Fruit fly (Drosophila melanogaster) whole organism, embryonic: ENCODE measurements around the gene IKKbeta.

Experiments
- Asciz ChIP-seq: fragments of 200-800 bp; sonication (Bioruptor generic); optimal IDR thresholded peaks from 2 replicates; lab custom pipeline; 2017; ENCODE audit warnings: missing biosample characterization, mild to moderate bottlenecking, missing genetic modification characterization, missing genetic modification reagents
- Bgb ChIP-seq: fragments of 200-800 bp; sonication (Bioruptor generic); IDR thresholded peaks from 2 replicates; pipeline ENCODE4 v1.3.6; 2022; ENCODE audit warnings: missing biosample characterization, missing genetic modification characterization; ENCODE audit not compliant: partially characterized antibody
- C15 ChIP-seq: fragments of 200-800 bp; sonication (Bioruptor generic); IDR thresholded peaks from 3 replicates; pipeline ENCODE4 v1.3.6; 2022; ENCODE audit warnings: missing biosample characterization, missing genetic modification characterization
- CG10267 ChIP-seq: fragments of 200-800 bp; sonication (Bioruptor generic); optimal IDR thresholded peaks from 2 replicates; lab custom pipeline; 2018; ENCODE audit warnings: missing biosample characterization, mild to moderate bottlenecking, missing genetic modification characterization, moderate library complexity
- CG11085 ChIP-seq: fragments of 200-800 bp; sonication (Bioruptor generic); IDR thresholded peaks from 2 replicates; pipeline ENCODE4 v1.3.6; 2022; ENCODE audit warnings: missing biosample characterization, missing genetic modification characterization
- CG17186 ChIP-seq: fragments of 200-800 bp; sonication (Bioruptor generic); optimal IDR thresholded peaks from 3 replicates; lab custom pipeline; 2017; ENCODE audit warnings: missing biosample characterization, missing genetic modification reagents, missing genetic modification characterization
- CG17385 ChIP-seq: fragments of 200-800 bp; sonication (Bioruptor generic); optimal IDR thresholded peaks from 3 replicates; lab custom pipeline; 2018; ENCODE audit warnings: missing biosample characterization, mild to moderate bottlenecking, missing genetic modification characterization
- CG17912 ChIP-seq: fragments of 200-800 bp; sonication (Bioruptor generic); optimal IDR thresholded peaks from 2 replicates; lab custom pipeline; 2018; ENCODE audit warnings: missing biosample characterization, mild to moderate bottlenecking, missing genetic modification characterization
- CG30431 ChIP-seq: fragments of 200-800 bp; sonication (Bioruptor generic); optimal IDR thresholded peaks from 2 replicates; lab custom pipeline; 2017; ENCODE audit warnings: missing biosample characterization, missing genetic modification characterization
- CG31365 ChIP-seq: fragments of 200-800 bp; sonication (Bioruptor generic); optimal IDR thresholded peaks from 2 replicates; lab custom pipeline; 2018; ENCODE audit warnings: missing biosample characterization, mild to moderate bottlenecking, missing genetic modification characterization
- CG4360 ChIP-seq: fragments of 200-800 bp; sonication (Bioruptor generic); IDR thresholded peaks from 2 replicates; pipeline ENCODE4 v1.3.6; 2022; ENCODE audit warnings: missing biosample characterization, missing genetic modification characterization
- CG5180 ChIP-seq: fragments of 200-800 bp; sonication (Bioruptor generic); optimal IDR thresholded peaks from 3 replicates; lab custom pipeline; 2017; ENCODE audit warnings: missing biosample characterization, missing genetic modification characterization, mild to moderate bottlenecking, moderate library complexity, missing genetic modification reagents
- CG6254 ChIP-seq: fragments of 200-800 bp; sonication (Bioruptor generic); optimal IDR thresholded peaks from 3 replicates; lab custom pipeline; 2017; ENCODE audit warnings: mild to moderate bottlenecking, missing biosample characterization, missing genetic modification reagents, missing genetic modification characterization
- CG6654 ChIP-seq: fragments of 200-800 bp; sonication (Bioruptor generic); optimal IDR thresholded peaks from 2 replicates; lab custom pipeline; 2017; ENCODE audit warnings: missing biosample characterization, mild to moderate bottlenecking, missing genetic modification characterization
- CG7357 ChIP-seq: fragments of 200-800 bp; sonication (Bioruptor generic); IDR thresholded peaks from 3 replicates; pipeline ENCODE4 v1.3.6; 2022; ENCODE audit warnings: missing biosample characterization, missing genetic modification characterization
- D ChIP-seq, 2 experiments: fragments of 200-800 bp in 1 of 2; fragments of >200 bp in 1 of 2; sonication (Bioruptor generic) in 1 of 2; optimal IDR thresholded peaks; 2 replicates in 1 of 2; 3 replicates in 1 of 2; lab custom pipeline; 2017; ENCODE audit warnings: mild to moderate bottlenecking in 1 of 2, missing biosample characterization in 1 of 2, missing genetic modification characterization in 1 of 2, missing genetic modification reagents in 1 of 2
- Dip2 ChIP-seq: fragments of 200-800 bp; sonication (Bioruptor generic); IDR thresholded peaks from 2 replicates; pipeline ENCODE4 v1.3.6; 2022; ENCODE audit warnings: missing biosample characterization, missing genetic modification characterization
- Ets97D ChIP-seq: fragments of 200-800 bp; sonication (Bioruptor generic); optimal IDR thresholded peaks from 3 replicates; lab custom pipeline; 2016; ENCODE audit warnings: missing biosample characterization, missing genetic modification characterization
- Fer3 ChIP-seq: fragments of 200-800 bp; sonication (Bioruptor generic); optimal IDR thresholded peaks from 2 replicates; lab custom pipeline; 2018; ENCODE audit warnings: missing biosample characterization, mild to moderate bottlenecking, missing genetic modification characterization, moderate library complexity
- H15 ChIP-seq: fragments of 200-800 bp; sonication (Bioruptor generic); IDR thresholded peaks from 3 replicates; pipeline ENCODE4 v1.3.6; 2022; ENCODE audit warnings: missing biosample characterization, missing genetic modification characterization
- Hand ChIP-seq: fragments of 200-800 bp; sonication (Bioruptor generic); optimal IDR thresholded peaks from 2 replicates; lab custom pipeline; 2017; ENCODE audit warnings: mild to moderate bottlenecking, missing biosample characterization, missing genetic modification reagents, missing genetic modification characterization
- Mad ChIP-seq: fragments of 200-800 bp; sonication (Bioruptor generic); optimal IDR thresholded peaks from 2 replicates; lab custom pipeline; 2016; ENCODE audit warnings: missing biosample characterization, missing genetic modification characterization
- NC2α ChIP-seq: fragments of 200-800 bp; sonication (Bioruptor generic); optimal IDR thresholded peaks from 2 replicates; lab custom pipeline; 2016; ENCODE audit warnings: missing biosample characterization, missing genetic modification characterization
- NC2β ChIP-seq: fragments of 200-800 bp; sonication (Bioruptor generic); optimal IDR thresholded peaks from 2 replicates; lab custom pipeline; 2016; ENCODE audit warnings: missing biosample characterization, missing genetic modification characterization
- Neu2 ChIP-seq: fragments of 200-800 bp; sonication (Bioruptor generic); optimal IDR thresholded peaks from 3 replicates; lab custom pipeline; 2016; ENCODE audit warnings: missing biosample characterization, missing genetic modification characterization, borderline replicate concordance
- br ChIP-seq: fragments of >200 bp; optimal IDR thresholded peaks from 2 replicates; lab custom pipeline; 2017
- caup ChIP-seq: fragments of 200-800 bp; sonication (Bioruptor generic); optimal IDR thresholded peaks from 3 replicates; lab custom pipeline; 2017; ENCODE audit warnings: missing biosample characterization, mild to moderate bottlenecking, missing genetic modification characterization, moderate library complexity; ENCODE audit not compliant: severe bottlenecking
- cg ChIP-seq: fragments of 200-800 bp; sonication (Bioruptor generic); optimal IDR thresholded peaks from 3 replicates; lab custom pipeline; 2019; ENCODE audit warnings: missing biosample characterization, mild to moderate bottlenecking, missing genetic modification characterization, moderate library complexity
- crc ChIP-seq: fragments of 200-800 bp; sonication (Bioruptor generic); optimal IDR thresholded peaks from 2 replicates; lab custom pipeline; 2016; ENCODE audit warnings: missing biosample characterization, missing genetic modification characterization
- eve ChIP-seq, 2 experiments: fragments of >200 bp; optimal IDR thresholded peaks; 2 replicates each; lab custom pipeline; 2017; ENCODE audit warnings: missing biosample characterization in 2 of 2, missing genetic modification characterization in 2 of 2
- grn ChIP-seq: fragments of 200-800 bp; sonication (Bioruptor generic); optimal IDR thresholded peaks from 3 replicates; lab custom pipeline; 2017; ENCODE audit warnings: missing biosample characterization, missing genetic modification characterization
- gsb-n ChIP-seq: fragments of 200-800 bp; sonication (Bioruptor generic); optimal IDR thresholded peaks from 3 replicates; lab custom pipeline; 2018; ENCODE audit warnings: missing biosample characterization, mild to moderate bottlenecking, missing genetic modification characterization
- hbn ChIP-seq: fragments of 200-800 bp; sonication (Bioruptor generic); IDR thresholded peaks from 2 replicates; pipeline ENCODE4 v1.3.6; 2022; ENCODE audit warnings: missing biosample characterization, missing genetic modification characterization; ENCODE audit not compliant: partially characterized antibody
- hkb ChIP-seq, 2 experiments: fragments of 200-800 bp in 1 of 2; fragments of >200 bp in 1 of 2; sonication (Bioruptor generic) in 1 of 2; IDR thresholded peaks in 1 of 2; optimal IDR thresholded peaks in 1 of 2; 2 replicates each; pipeline versions ENCODE4 v1.3.6 to Lab custom; 2017 to 2022; ENCODE audit warnings: missing biosample characterization in 1 of 2, missing genetic modification characterization in 1 of 2
- hth ChIP-seq: fragments of >200 bp; optimal IDR thresholded peaks from 2 replicates; lab custom pipeline; 2017; ENCODE audit warnings: inconsistent platforms
- kah ChIP-seq: fragments of 200-800 bp; sonication (Bioruptor generic); optimal IDR thresholded peaks from 2 replicates; lab custom pipeline; 2018; ENCODE audit warnings: missing biosample characterization, mild to moderate bottlenecking, missing genetic modification characterization
- nom ChIP-seq: fragments of 200-800 bp; sonication (Bioruptor generic); optimal IDR thresholded peaks from 2 replicates; lab custom pipeline; 2017; ENCODE audit warnings: missing biosample characterization, missing genetic modification characterization, mild to moderate bottlenecking, moderate library complexity, missing genetic modification reagents
- ranshi ChIP-seq: fragments of 200-800 bp; sonication (Bioruptor generic); IDR thresholded peaks from 2 replicates; pipeline ENCODE4 v1.3.6; 2022; ENCODE audit warnings: missing biosample characterization, missing genetic modification characterization
- salm ChIP-seq: fragments of 200-800 bp; sonication (Bioruptor generic); optimal IDR thresholded peaks from 2 replicates; lab custom pipeline; 2018; ENCODE audit warnings: missing biosample characterization, mild to moderate bottlenecking, missing genetic modification characterization
- sc ChIP-seq, 3 experiments: fragments of >200 bp in 2 of 3; fragments of 200-800 bp in 1 of 3; sonication (Bioruptor generic) in 1 of 3; optimal IDR thresholded peaks; 2 replicates in 2 of 3; 3 replicates in 1 of 3; lab custom pipeline; 2017; ENCODE audit warnings: mild to moderate bottlenecking in 1 of 3, missing biosample characterization in 1 of 3, missing genetic modification characterization in 1 of 3, missing genetic modification reagents in 1 of 3
- schlank ChIP-seq: fragments of 200-800 bp; sonication (Bioruptor generic); optimal IDR thresholded peaks from 2 replicates; lab custom pipeline; 2018; ENCODE audit warnings: missing biosample characterization, mild to moderate bottlenecking, missing genetic modification characterization
- shn ChIP-seq: fragments of 200-800 bp; sonication (Bioruptor generic); optimal IDR thresholded peaks from 3 replicates; lab custom pipeline; 2016; ENCODE audit warnings: missing biosample characterization, missing genetic modification characterization
- sisA ChIP-seq: fragments of 200-800 bp; sonication (Bioruptor generic); IDR thresholded peaks from 2 replicates; pipeline ENCODE4 v1.3.6; 2022; ENCODE audit warnings: missing biosample characterization, missing genetic modification characterization
- sna ChIP-seq: fragments of 200-800 bp; sonication (Bioruptor generic); IDR thresholded peaks from 2 replicates; pipeline ENCODE4 v1.3.6; 2022; ENCODE audit warnings: missing biosample characterization, missing genetic modification characterization; ENCODE audit not compliant: partially characterized antibody
- tna ChIP-seq: fragments of 200-800 bp; sonication (Bioruptor generic); IDR thresholded peaks from 2 replicates; pipeline ENCODE4 v1.3.6; 2022; ENCODE audit warnings: missing biosample characterization, missing genetic modification characterization; ENCODE audit not compliant: partially characterized antibody
- trem ChIP-seq: fragments of 200-800 bp; optimal IDR thresholded peaks from 3 replicates; lab custom pipeline; 2019; ENCODE audit warnings: missing biosample characterization, mild to moderate bottlenecking, missing genetic modification characterization, moderate library complexity
- twi ChIP-seq: fragments of 200-800 bp; optimal IDR thresholded peaks from 2 replicates; lab custom pipeline; 2019; ENCODE audit warnings: missing biosample characterization, mild to moderate bottlenecking, missing genetic modification characterization, moderate library complexity

The IKKbeta gene

dm6 chr3R:16097661-16098329, 48.6 kb upstream of the IKKbeta start (continued):
- TF ChIP-seq br (lab: Kevin White, UChicago): no peak
- peak; percentile 53 for TF ChIP-seq Asciz
- TF ChIP-seq C15 (GFP tag; lab: Robert Waterston, UW): no peak
- peak; percentile 5 for TF ChIP-seq grn (GFP tag; lab: Kevin White, UChicago)
- no peak for TF ChIP-seq hbn (GFP tag; lab: Robert Waterston, UW)
- no peak for TF ChIP-seq hkb (optimal IDR thresholded peaks at IDR 0.05; lab: Kevin White, UChicago)
- peak; percentile 84 for TF ChIP-seq hkb (GFP tag; IDR thresholded peaks at IDR 0.05; lab: Robert Waterston, UW)
- peak; percentile 55 for TF ChIP-seq Fer3 (tag; lab: Kevin White, UChicago)
- TF ChIP-seq kah: peak; percentile 28
- TF ChIP-seq CG11085: peak; percentile 54; the same call in 1 of the 2 replicates
- no peak for TF ChIP-seq CG31365 (tag; lab: Kevin White, UChicago)
- TF ChIP-seq Bgb: 0 out of 2 replicates have a peak, but pooled peaks have one; percentile 18
- TF ChIP-seq sc (optimal IDR thresholded peaks at IDR 0.05; lab: Kevin White, UChicago): no peak
- TF ChIP-seq sc (GFP tag; optimal IDR thresholded peaks at IDR 0.05; lab: Kevin White, UChicago): peak; percentile 58
- peak; percentile 72 for TF ChIP-seq CG6254 (GFP tag; lab: Kevin White, UChicago)
- TF ChIP-seq Dip2 (GFP tag; lab: Robert Waterston, UW): no peak
- TF ChIP-seq hth (lab: Kevin White, UChicago): no peak
- TF ChIP-seq CG4360 (GFP tag; lab: Robert Waterston, UW): 0 out of 2 replicates have a peak, but pooled peaks have one; percentile 44
- peak; percentile 23 for TF ChIP-seq caup (GFP tag; lab: Kevin White, UChicago)
- peak; percentile 82 for TF ChIP-seq cg (GFP tag; lab: Kevin White, UChicago)
- peak; percentile 73 for TF ChIP-seq CG30431 (GFP tag; lab: Kevin White, UChicago)
- TF ChIP-seq Hand (GFP tag; lab: Kevin White, UChicago): no peak
- no peak for TF ChIP-seq sna (GFP tag; lab: Robert Waterston, UW)
- TF ChIP-seq CG5180 (GFP tag; lab: Kevin White, UChicago): peak; percentile 33
- TF ChIP-seq Mad: peak; percentile 67
- TF ChIP-seq twi (tag; lab: Kevin White, UChicago): peak; percentile 69
- peak; percentile 32 for TF ChIP-seq Neu2 (GFP tag; lab: Kevin White, UChicago)
- TF ChIP-seq crc: peak; percentile 59
- no peak for TF ChIP-seq tna (GFP tag; lab: Robert Waterston, UW)
- peak; percentile 40 for TF ChIP-seq CG17186 (GFP tag; lab: Kevin White, UChicago)
- TF ChIP-seq trem (tag; lab: Kevin White, UChicago): peak; percentile 74
- no peak for TF ChIP-seq eve (GFP tag; optimal IDR thresholded peaks at IDR 0.05; lab: Kevin White, UChicago)
- peak; percentile 96 for TF ChIP-seq nom (GFP tag; lab: Kevin White, UChicago)
- no peak for TF ChIP-seq CG17912
- peak; percentile 61 for TF ChIP-seq CG17385 (GFP tag; lab: Kevin White, UChicago)
- TF ChIP-seq ranshi (GFP tag; lab: Robert Waterston, UW): peak; percentile 73; the same call in 1 of the 2 replicates
- TF ChIP-seq sisA (GFP tag; lab: Robert Waterston, UW): peak; percentile 82
- peak; percentile 76 for TF ChIP-seq CG10267
- TF ChIP-seq CG7357 (GFP tag; lab: Robert Waterston, UW): peak; percentile 79; the same call in 2 of the 3 replicates
- TF ChIP-seq NC2α: peak; percentile 64
- no peak for TF ChIP-seq schlank (tag; lab: Kevin White, UChicago)
- TF ChIP-seq Ets97D (GFP tag; lab: Kevin White, UChicago): peak; percentile 44
- peak; percentile 84 for TF ChIP-seq H15 (GFP tag; lab: Robert Waterston, UW)
- TF ChIP-seq shn (GFP tag; lab: Kevin White, UChicago): peak; percentile 59
- TF ChIP-seq D (optimal IDR thresholded peaks at IDR 0.05; lab: Kevin White, UChicago): no peak
- peak; percentile 76 for TF ChIP-seq D (GFP tag; optimal IDR thresholded peaks at IDR 0.05; lab: Kevin White, UChicago)
- TF ChIP-seq CG6654: peak; percentile 35
- peak; percentile 87 for TF ChIP-seq gsb-n
- peak; percentile 60 for TF ChIP-seq salm (tag; lab: Kevin White, UChicago)
- peak; percentile 70 for TF ChIP-seq NC2β (GFP tag; lab: Kevin White, UChicago)
